Worm (Caenorhabditis elegans) whole organism, L4 larva: ENCODE measurements around the gene mltn-13.
A peak's percentile ranks its signal among the peaks of the same experiment; 100 is the strongest.

Source experiments
- F49E8.2 ChIP-seq: sonication (generic microtip); optimal IDR thresholded peaks from 2 replicates; lab custom pipeline; 2016; ENCODE audit warnings: missing compliant biosample characterization, mild to moderate bottlenecking, missing genetic modification characterization, borderline replicate concordance
- aly-2 ChIP-seq: sonication (generic microtip); optimal IDR thresholded peaks from 2 replicates; lab custom pipeline; 2018; ENCODE audit warnings: missing biosample characterization, missing genetic modification characterization
- arid-1 ChIP-seq: fragments of 200-800 bp; sonication (Bioruptor generic); conservative IDR thresholded peaks from 2 replicates; pipeline ENCODE4 v1.3.6; 2022; ENCODE audit warnings: missing genetic modification reagents, missing genetic modification characterization, missing compliant biosample characterization
- ces-1 ChIP-seq: fragments of 150-350 bp; sonication (generic microtip); optimal IDR thresholded peaks from 4 replicates; lab custom pipeline; 2014; ENCODE audit warnings: missing biosample characterization, missing genetic modification reagents, missing genetic modification characterization
- daf-12 ChIP-seq: fragments of 150-350 bp; optimal IDR thresholded peaks from 2 replicates; lab custom pipeline; 2014; ENCODE audit warnings: missing biosample characterization, missing genetic modification reagents, missing genetic modification characterization
- daf-8 ChIP-seq: fragments of 200-800 bp; sonication (Bioruptor generic); IDR thresholded peaks from 2 replicates; pipeline ENCODE4 v1.3.6; 2022; ENCODE audit warnings: missing genetic modification characterization, missing compliant biosample characterization
- fkh-10 ChIP-seq: fragments of 150-350 bp; optimal IDR thresholded peaks from 2 replicates; lab custom pipeline; 2014; ENCODE audit warnings: missing biosample characterization, missing genetic modification reagents, missing genetic modification characterization
- gei-8 ChIP-seq: fragments of 200-800 bp; sonication (Bioruptor generic); optimal IDR thresholded peaks from 2 replicates; lab custom pipeline; 2018; ENCODE audit warnings: mild to moderate bottlenecking, missing genetic modification characterization, missing compliant biosample characterization
- hif-1 ChIP-seq, 2 experiments: sonication (generic microtip); optimal IDR thresholded peaks; 2 replicates each; lab custom pipeline; 2016 to 2017; ENCODE audit warnings: missing compliant biosample characterization in 2 of 2, missing genetic modification characterization in 2 of 2, missing genetic modification reagents in 2 of 2, missing genotype in 2 of 2, mild to moderate bottlenecking in 1 of 2
- lin-15B ChIP-seq: fragments of 150-350 bp; sonication (generic microtip); optimal IDR thresholded peaks from 3 replicates; lab custom pipeline; 2014; ENCODE audit warnings: missing biosample characterization, missing genetic modification characterization
- lin-29 ChIP-seq: fragments of 200-800 bp; sonication (Bioruptor generic); IDR thresholded peaks from 2 replicates; pipeline ENCODE4 v1.3.6; 2022; ENCODE audit warnings: missing genetic modification reagents, missing genetic modification characterization, missing compliant biosample characterization
- mxl-3 ChIP-seq: fragments of 200-800 bp; sonication (Bioruptor generic); optimal IDR thresholded peaks from 2 replicates; lab custom pipeline; 2018; ENCODE audit warnings: mild to moderate bottlenecking, missing genetic modification characterization, missing compliant biosample characterization
- php-3 ChIP-seq: fragments of 200-800 bp; sonication (Bioruptor generic); IDR thresholded peaks from 2 replicates; pipeline ENCODE4 v1.3.6; 2022; ENCODE audit warnings: missing genetic modification reagents, missing genetic modification characterization, missing compliant biosample characterization
- unc-62 ChIP-seq, 3 experiments: fragments of 150-350 bp in 1 of 3; sonication (generic microtip); optimal IDR thresholded peaks in 2 of 3; peaks in 1 of 3; 1 replicate in 1 of 3; 2 replicates in 2 of 3; lab custom pipeline; 2014 to 2017; ENCODE audit warnings: missing biosample characterization in 3 of 3, missing genetic modification characterization in 3 of 3, missing genetic modification reagents in 3 of 3, missing genotype in 1 of 3

ce11 chrX:4444073-4444472 lies 4.1 kb downstream of the mltn-13 start:
- TF ChIP-seq mxl-3: peak; percentile 58
- TF ChIP-seq fkh-10: no peak
- no peak for TF ChIP-seq gei-8 (GFP tag; lab: Kevin White, UChicago)
- peak in 1 of 2 experiments; percentile 28 for TF ChIP-seq unc-62 (GFP tag; optimal IDR thresholded peaks at IDR 0.05 in 1 of 2; lab: Kevin White, UChicago)
- TF ChIP-seq unc-62 (tag; optimal IDR thresholded peaks at IDR 0.05; lab: Kevin White, UChicago): no peak
- TF ChIP-seq arid-1: peak; percentile 82
- no peak for TF ChIP-seq aly-2
- no peak for TF ChIP-seq daf-8 (GFP tag; lab: Robert Waterston, UW)
- no peak for TF ChIP-seq ces-1
- no peak for TF ChIP-seq daf-12 (tag; lab: Kevin White, UChicago)
- TF ChIP-seq lin-29 (GFP tag; lab: Robert Waterston, UW): 0 out of 2 replicates have a peak, but pooled peaks have one; percentile 21
- peak; percentile 6 for TF ChIP-seq F49E8.2 (tag; lab: Kevin White, UChicago)
- TF ChIP-seq hif-1 (tag; optimal IDR thresholded peaks at IDR 0.05; lab: Kevin White, UChicago): peak in 1 of 2 experiments; percentile 17
- TF ChIP-seq lin-15B (tag; lab: Kevin White, UChicago): no peak
- TF ChIP-seq php-3 (GFP tag; lab: Robert Waterston, UW): no peak
